Fruit fly (Drosophila melanogaster): ENCODE results near the gene Tsp.
A peak's percentile ranks its signal among the peaks of the same experiment; 100 is the strongest.

Gene Tsp

DNA sequence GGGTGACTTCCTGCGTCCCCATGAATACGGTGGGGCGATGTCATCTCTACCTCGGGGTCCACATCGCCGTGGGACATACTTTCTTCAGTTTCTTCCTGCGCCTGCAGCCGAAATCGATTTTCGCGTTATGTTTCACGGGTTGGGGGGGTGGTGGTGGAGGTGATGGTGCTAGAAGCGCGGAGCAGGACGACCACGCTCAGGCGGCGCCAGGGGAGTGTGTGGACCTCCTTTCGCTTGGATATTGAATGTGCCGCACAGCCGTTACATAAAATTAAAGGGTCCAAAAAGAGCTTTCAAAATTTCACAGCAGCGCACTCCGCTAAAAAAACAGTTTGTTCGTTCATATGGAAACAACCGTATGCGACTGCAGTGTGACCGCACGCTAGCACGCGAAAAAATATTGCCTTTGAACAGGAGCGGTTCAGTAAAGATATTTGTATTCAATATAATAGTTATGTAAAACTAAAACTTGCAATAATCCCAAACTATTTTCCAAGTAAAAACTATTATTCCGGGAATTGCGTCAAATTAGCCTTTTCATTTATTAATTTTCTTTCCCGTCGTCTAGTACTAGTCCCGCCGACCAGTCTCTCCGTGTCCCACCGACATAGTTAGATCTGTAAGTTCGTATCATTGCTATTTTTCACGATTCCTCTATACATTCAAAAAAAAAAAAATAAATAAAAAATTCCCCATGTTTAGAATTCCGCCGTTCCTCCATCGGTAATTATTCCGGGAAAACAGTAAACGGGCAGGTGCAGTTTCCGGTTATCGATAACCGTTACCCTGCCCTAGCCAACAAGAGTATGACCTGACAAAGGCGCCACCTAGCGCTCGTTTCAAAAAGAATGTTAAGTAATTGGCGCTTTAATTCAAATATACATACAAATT lies 24.6 kb downstream of the Tsp start, which contains the start of gene Nhe3 (continued):
- peak; percentile 82 for TF ChIP-seq CG7786 (GFP tag; optimal IDR thresholded peaks at IDR 0.05)
- peak; percentile 51 for TF ChIP-seq CG8089 (GFP tag; optimal IDR thresholded peaks at IDR 0.05)
- peak; percentile 78; the same call in 2 of the 3 replicates for TF ChIP-seq CG2889 (GFP tag; IDR thresholded peaks at IDR 0.05)
- peak; percentile 36 for TF ChIP-seq run (tag; optimal IDR thresholded peaks at IDR 0.05)
- peak; percentile 36 for TF ChIP-seq CG10274 (GFP tag; optimal IDR thresholded peaks at IDR 0.05)
- peak; percentile 66; the same call in 3 of the 4 replicates for TF ChIP-seq Dll (GFP tag; IDR thresholded peaks at IDR 0.05; ENCODE audit: partially characterized antibody)
- TF ChIP-seq C15 (GFP tag; IDR thresholded peaks at IDR 0.05), result peak; percentile 65; the same call in 1 of the 3 replicates
- peak; percentile 40 for TF ChIP-seq CG6654 (GFP tag; optimal IDR thresholded peaks at IDR 0.05)
- TF ChIP-seq shn (GFP tag; optimal IDR thresholded peaks at IDR 0.05), result peak; percentile 78
- TF ChIP-seq eyg (GFP tag; optimal IDR thresholded peaks at IDR 0.05), result peak; percentile 75
- TF ChIP-seq CG2116 (GFP tag; optimal IDR thresholded peaks at IDR 0.05), result peak; percentile 76
- peak; percentile 56 for TF ChIP-seq BEAF-32 (GFP tag; optimal IDR thresholded peaks at IDR 0.05)
- TF ChIP-seq CG8290 (GFP tag; optimal IDR thresholded peaks at IDR 0.05), result peak; percentile 92
- peak; percentile 69 to 81 for TF ChIP-seq CG8290 (tag; optimal IDR thresholded peaks at IDR 0.05)
- peak; percentile 48 for TF ChIP-seq BtbVII (GFP tag; optimal IDR thresholded peaks at IDR 0.05)
- TF ChIP-seq Hr39 (optimal IDR thresholded peaks at IDR 0.05), result no peak
- TF ChIP-seq CG8388 (GFP tag; optimal IDR thresholded peaks at IDR 0.05), result peak; percentile 71
- peak; percentile 36 for TF ChIP-seq CG2202 (tag; optimal IDR thresholded peaks at IDR 0.05)
- TF ChIP-seq Dfd (GFP tag; optimal IDR thresholded peaks at IDR 0.05), result no peak
- TF ChIP-seq tll (GFP tag; optimal IDR thresholded peaks at IDR 0.05), result no peak
- peak; percentile 78 for TF ChIP-seq sug (tag; optimal IDR thresholded peaks at IDR 0.05)
- peak; percentile 82 for TF ChIP-seq CG2712 (tag; optimal IDR thresholded peaks at IDR 0.05)
- TF ChIP-seq sna (GFP tag; IDR thresholded peaks at IDR 0.05; ENCODE audit: partially characterized antibody), result no peak; the same call in 1 of the 2 replicates
- TF ChIP-seq CG3838 (GFP tag; optimal IDR thresholded peaks at IDR 0.05), result peak; percentile 45
- peak; percentile 87 for TF ChIP-seq gem (tag; optimal IDR thresholded peaks at IDR 0.05)
- TF ChIP-seq oc (tag; optimal IDR thresholded peaks at IDR 0.05), result peak; percentile 27
- TF ChIP-seq CG15514 (GFP tag; optimal IDR thresholded peaks at IDR 0.05), result peak; percentile 76
- TF ChIP-seq CG11398 (GFP tag; optimal IDR thresholded peaks at IDR 0.05), result peak; percentile 28
- peak; percentile 87 for TF ChIP-seq CG6689 (GFP tag; IDR thresholded peaks at IDR 0.05)
- TF ChIP-seq Dip2 (GFP tag; IDR thresholded peaks at IDR 0.05), result peak; percentile 95
- peak; percentile 37; the same call in 1 of the 3 replicates for TF ChIP-seq jigr1 (GFP tag; IDR thresholded peaks at IDR 0.05)
- no peak for TF ChIP-seq zen2 (GFP tag; IDR thresholded peaks at IDR 0.05; ENCODE audit: partially characterized antibody)
- TF ChIP-seq CG30403 (GFP tag; optimal IDR thresholded peaks at IDR 0.05), result peak; percentile 92
- TF ChIP-seq CG1603 (tag; optimal IDR thresholded peaks at IDR 0.05), result peak; percentile 66
- TF ChIP-seq prd (optimal IDR thresholded peaks at IDR 0.05), result no peak
- TF ChIP-seq prd (GFP tag; IDR thresholded peaks at IDR 0.05), result peak; percentile 90
- TF ChIP-seq Spps (tag; optimal IDR thresholded peaks at IDR 0.05), result peak; percentile 61
- TF ChIP-seq stc (GFP tag; IDR thresholded peaks at IDR 0.05), result peak; percentile 74
- peak; percentile 77 for TF ChIP-seq fd96Cb (tag; optimal IDR thresholded peaks at IDR 0.05)
- TF ChIP-seq CG3163 (GFP tag; optimal IDR thresholded peaks at IDR 0.05), result peak; percentile 44
- TF ChIP-seq ato (GFP tag; IDR thresholded peaks at IDR 0.05; ENCODE audit: partially characterized antibody), result 0 out of 2 replicates have a peak, but pooled peaks have one; percentile 38
- TF ChIP-seq Dad (GFP tag; optimal IDR thresholded peaks at IDR 0.05), result peak; percentile 85
- peak; percentile 70; the same call in 2 of the 3 replicates for TF ChIP-seq CG7357 (GFP tag; IDR thresholded peaks at IDR 0.05)
- TF ChIP-seq Poxn (GFP tag; IDR thresholded peaks at IDR 0.05), result peak; percentile 60
- peak; percentile 88; the same call in 2 of the 3 replicates for TF ChIP-seq zfh1 (GFP tag; IDR thresholded peaks at IDR 0.05)
- TF ChIP-seq Trl (optimal IDR thresholded peaks at IDR 0.05), result no peak
- peak; percentile 75 for TF ChIP-seq Trl (GFP tag; optimal IDR thresholded peaks at IDR 0.05)
- peak; percentile 75 for TF ChIP-seq CG17829 (tag; optimal IDR thresholded peaks at IDR 0.05)
- TF ChIP-seq CG13424 (tag; optimal IDR thresholded peaks at IDR 0.05), result peak; percentile 78
